Worm (Caenorhabditis elegans) whole organism, L4 larva: ENCODE results near the gene W02B12.13.
A peak's percentile ranks its signal among the peaks of the same experiment; 100 is the strongest.

ENCODE experiments used
- D1046.2 ChIP-seq: fragments of 200-800 bp; sonication (Bioruptor generic); IDR thresholded peaks from 2 replicates; pipeline ENCODE4 v1.3.6; 2022; ENCODE audit warnings: missing genetic modification characterization, missing compliant biosample characterization
- F37D6.2 ChIP-seq: sonication (generic microtip); optimal IDR thresholded peaks from 2 replicates; lab custom pipeline; 2016; ENCODE audit warnings: mild to moderate bottlenecking, missing genetic modification characterization, missing compliant biosample characterization
- R02D3.7 ChIP-seq: fragments of 150-350 bp; sonication (generic microtip); optimal IDR thresholded peaks from 3 replicates; lab custom pipeline; 2014; ENCODE audit warnings: missing biosample characterization, missing genetic modification characterization
- T20F7.1 ChIP-seq: fragments of 200-800 bp; sonication (Bioruptor generic); optimal IDR thresholded peaks from 2 replicates; lab custom pipeline; 2018; ENCODE audit warnings: mild to moderate bottlenecking, missing genetic modification characterization, missing compliant biosample characterization
- T26A8.4 ChIP-seq: fragments of 200-800 bp; sonication (Bioruptor generic); IDR thresholded peaks from 2 replicates; pipeline ENCODE4 v1.3.6; 2022; ENCODE audit warnings: missing genetic modification characterization, missing compliant biosample characterization
- Y48G9A.11 ChIP-seq: fragments of 200-800 bp; sonication (Bioruptor generic); IDR thresholded peaks from 2 replicates; pipeline ENCODE4 v1.3.6; 2022; ENCODE audit warnings: missing genetic modification reagents, missing genetic modification characterization, missing compliant biosample characterization
- aly-2 ChIP-seq: sonication (generic microtip); optimal IDR thresholded peaks from 2 replicates; lab custom pipeline; 2018; ENCODE audit warnings: missing biosample characterization, missing genetic modification characterization
- ama-1 ChIP-seq: fragments of 150-350 bp; optimal IDR thresholded peaks from 2 replicates; lab custom pipeline; 2014; ENCODE audit warnings: inconsistent platforms, mixed read lengths
- arid-1 ChIP-seq: fragments of 200-800 bp; sonication (Bioruptor generic); conservative IDR thresholded peaks from 2 replicates; pipeline ENCODE4 v1.3.6; 2022; ENCODE audit warnings: missing genetic modification reagents, missing genetic modification characterization, missing compliant biosample characterization
- ceh-28 ChIP-seq: fragments of 150-350 bp; optimal IDR thresholded peaks from 2 replicates; lab custom pipeline; 2014; ENCODE audit warnings: missing biosample characterization, missing genetic modification reagents, missing genetic modification characterization
- ceh-62 ChIP-seq: sonication (generic microtip); optimal IDR thresholded peaks from 2 replicates; lab custom pipeline; 2017; ENCODE audit warnings: missing biosample characterization, missing genetic modification characterization
- ceh-82 ChIP-seq: sonication (generic microtip); optimal IDR thresholded peaks from 2 replicates; lab custom pipeline; 2017; ENCODE audit warnings: missing biosample characterization, missing genetic modification characterization
- ces-1 ChIP-seq: fragments of 150-350 bp; sonication (generic microtip); optimal IDR thresholded peaks from 4 replicates; lab custom pipeline; 2014; ENCODE audit warnings: missing biosample characterization, missing genetic modification reagents, missing genetic modification characterization
- daf-16 ChIP-seq, 3 experiments: sonication (generic microtip); optimal IDR thresholded peaks; 2 replicates each; lab custom pipeline; 2016 to 2017; ENCODE audit warnings: missing genetic modification characterization in 3 of 3, missing genetic modification reagents in 3 of 3, mild to moderate bottlenecking in 2 of 3, missing compliant biosample characterization in 2 of 3, missing biosample characterization in 1 of 3, moderate library complexity in 1 of 3
- dmd-6 ChIP-seq: fragments of 200-800 bp; sonication (Bioruptor generic); IDR thresholded peaks from 2 replicates; pipeline ENCODE4 v1.3.6; 2022; ENCODE audit warnings: missing genetic modification reagents, missing genetic modification characterization, missing compliant biosample characterization
- dmd-8 ChIP-seq: fragments of 200-800 bp; sonication (Bioruptor generic); IDR thresholded peaks from 2 replicates; pipeline ENCODE4 v1.3.6; 2022; ENCODE audit warnings: missing genetic modification characterization, missing compliant biosample characterization
- dmd-9 ChIP-seq: fragments of 200-800 bp; sonication (Bioruptor generic); IDR thresholded peaks from 2 replicates; pipeline ENCODE4 v1.3.6; 2022; ENCODE audit warnings: missing genetic modification reagents, missing genetic modification characterization, missing compliant biosample characterization
- dpl-1 ChIP-seq: fragments of 150-350 bp; optimal IDR thresholded peaks from 2 replicates; lab custom pipeline; 2014; ENCODE audit warnings: missing biosample characterization, missing genetic modification reagents, missing genetic modification characterization
- egl-43 ChIP-seq: fragments of 200-800 bp; sonication (Bioruptor generic); IDR thresholded peaks from 2 replicates; pipeline ENCODE4 v1.3.6; 2022; ENCODE audit warnings: missing genetic modification reagents, missing genetic modification characterization, missing compliant biosample characterization
- fos-1 ChIP-seq: fragments of 150-350 bp; optimal IDR thresholded peaks from 2 replicates; lab custom pipeline; 2014; ENCODE audit warnings: missing biosample characterization, missing genetic modification characterization
- gei-8 ChIP-seq: fragments of 200-800 bp; sonication (Bioruptor generic); optimal IDR thresholded peaks from 2 replicates; lab custom pipeline; 2018; ENCODE audit warnings: mild to moderate bottlenecking, missing genetic modification characterization, missing compliant biosample characterization
- hif-1 ChIP-seq, 2 experiments: sonication (generic microtip); optimal IDR thresholded peaks; 2 replicates each; lab custom pipeline; 2016 to 2017; ENCODE audit warnings: missing compliant biosample characterization in 2 of 2, missing genetic modification characterization in 2 of 2, missing genetic modification reagents in 2 of 2, missing genotype in 2 of 2, mild to moderate bottlenecking in 1 of 2
- hlh-11 ChIP-seq: fragments of 200-800 bp; sonication (Bioruptor generic); optimal IDR thresholded peaks from 2 replicates; lab custom pipeline; 2018; ENCODE audit warnings: mild to moderate bottlenecking, missing genetic modification characterization, missing compliant biosample characterization
- hlh-30 ChIP-seq: sonication (generic microtip); optimal IDR thresholded peaks from 2 replicates; lab custom pipeline; 2017; ENCODE audit warnings: antibody characterized with exemption, mild to moderate bottlenecking, missing genetic modification characterization, missing compliant biosample characterization; ENCODE audit not compliant: insufficient read depth
- jun-1 ChIP-seq: fragments of 150-350 bp; optimal IDR thresholded peaks from 2 replicates; lab custom pipeline; 2014; ENCODE audit warnings: missing biosample characterization, missing genetic modification reagents, missing genetic modification characterization
- lin-13 ChIP-seq: fragments of 150-350 bp; optimal IDR thresholded peaks from 2 replicates; lab custom pipeline; 2014; ENCODE audit warnings: missing biosample characterization, missing genetic modification reagents, missing genetic modification characterization
- lsy-2 ChIP-seq, 2 experiments: fragments of 150-350 bp in 1 of 2; sonication (generic microtip) in 1 of 2; optimal IDR thresholded peaks; 2 replicates each; lab custom pipeline; 2014 to 2017; ENCODE audit warnings: missing biosample characterization in 2 of 2, missing genetic modification characterization in 2 of 2
- madf-5 ChIP-seq, 2 experiments: fragments of 200-800 bp; sonication (Bioruptor generic); IDR thresholded peaks; 2 replicates each; pipeline ENCODE4 v1.3.6; 2022; ENCODE audit warnings: missing compliant biosample characterization in 2 of 2, missing genetic modification characterization in 2 of 2
- mdt-29 ChIP-seq: fragments of 200-800 bp; sonication (Bioruptor generic); IDR thresholded peaks from 2 replicates; pipeline ENCODE4 v1.3.6; 2022; ENCODE audit warnings: missing genetic modification reagents, missing genetic modification characterization, missing compliant biosample characterization
- mxl-2 ChIP-seq: fragments of 200-800 bp; sonication (Bioruptor generic); conservative IDR thresholded peaks from 2 replicates; pipeline ENCODE4 v1.3.6; 2022; ENCODE audit warnings: missing genetic modification reagents, missing genetic modification characterization, missing compliant biosample characterization
- mxl-3 ChIP-seq: fragments of 200-800 bp; sonication (Bioruptor generic); optimal IDR thresholded peaks from 2 replicates; lab custom pipeline; 2018; ENCODE audit warnings: mild to moderate bottlenecking, missing genetic modification characterization, missing compliant biosample characterization
- nhr-102 ChIP-seq: sonication (generic microtip); optimal IDR thresholded peaks from 2 replicates; lab custom pipeline; 2016; ENCODE audit warnings: mild to moderate bottlenecking, missing genetic modification characterization, moderate library complexity, missing compliant biosample characterization
- nhr-11 ChIP-seq: fragments of 150-350 bp; optimal IDR thresholded peaks from 2 replicates; lab custom pipeline; 2014; ENCODE audit warnings: missing biosample characterization, missing genetic modification characterization
- nhr-111 ChIP-seq: fragments of 200-800 bp; sonication (Bioruptor generic); optimal IDR thresholded peaks from 2 replicates; lab custom pipeline; 2018; ENCODE audit warnings: mild to moderate bottlenecking, missing genetic modification characterization, missing compliant biosample characterization
- nhr-237 ChIP-seq: sonication (generic microtip); optimal IDR thresholded peaks from 2 replicates; lab custom pipeline; 2017; ENCODE audit warnings: missing biosample characterization, missing genetic modification characterization
- nhr-77 ChIP-seq: fragments of 150-350 bp; optimal IDR thresholded peaks from 2 replicates; lab custom pipeline; 2014; ENCODE audit warnings: missing biosample characterization, missing genetic modification characterization
- pha-4 ChIP-seq, 2 experiments: fragments of 150-350 bp in 1 of 2; fragments of 200-800 bp in 1 of 2; sonication (Bioruptor generic) in 1 of 2; IDR thresholded peaks in 1 of 2; optimal IDR thresholded peaks in 1 of 2; 2 replicates each; pipeline versions ENCODE4 v1.3.6 to Lab custom; 2014 to 2022; ENCODE audit warnings: missing genetic modification characterization in 2 of 2, missing genetic modification reagents in 2 of 2, missing biosample characterization in 1 of 2, missing compliant biosample characterization in 1 of 2
- pqm-1 ChIP-seq: sonication (generic microtip); optimal IDR thresholded peaks from 2 replicates; lab custom pipeline; 2017; ENCODE audit warnings: missing biosample characterization, missing genetic modification characterization
- saeg-2 ChIP-seq: fragments of 200-800 bp; sonication (Bioruptor generic); IDR thresholded peaks from 2 replicates; pipeline ENCODE4 v1.3.6; 2022; ENCODE audit warnings: missing genetic modification reagents, missing genetic modification characterization, missing compliant biosample characterization
- tag-97 ChIP-seq: fragments of 200-800 bp; sonication (Bioruptor generic); IDR thresholded peaks from 2 replicates; pipeline ENCODE4 v1.3.6; 2022; ENCODE audit warnings: missing genetic modification characterization, missing compliant biosample characterization
- zfp-2 ChIP-seq: sonication (generic microtip); optimal IDR thresholded peaks from 2 replicates; lab custom pipeline; 2016; ENCODE audit warnings: mild to moderate bottlenecking, missing genetic modification characterization, missing compliant biosample characterization
- zfp-3 ChIP-seq: fragments of 200-800 bp; sonication (Bioruptor generic); conservative IDR thresholded peaks from 2 replicates; pipeline ENCODE4 v1.3.6; 2022; ENCODE audit warnings: missing genetic modification reagents, missing genetic modification characterization, missing compliant biosample characterization
- zip-11 ChIP-seq: fragments of 200-800 bp; sonication (Bioruptor generic); IDR thresholded peaks from 2 replicates; pipeline ENCODE4 v1.3.6; 2022; ENCODE audit warnings: missing genetic modification characterization, missing compliant biosample characterization

W02B12.13 gene

DNA sequence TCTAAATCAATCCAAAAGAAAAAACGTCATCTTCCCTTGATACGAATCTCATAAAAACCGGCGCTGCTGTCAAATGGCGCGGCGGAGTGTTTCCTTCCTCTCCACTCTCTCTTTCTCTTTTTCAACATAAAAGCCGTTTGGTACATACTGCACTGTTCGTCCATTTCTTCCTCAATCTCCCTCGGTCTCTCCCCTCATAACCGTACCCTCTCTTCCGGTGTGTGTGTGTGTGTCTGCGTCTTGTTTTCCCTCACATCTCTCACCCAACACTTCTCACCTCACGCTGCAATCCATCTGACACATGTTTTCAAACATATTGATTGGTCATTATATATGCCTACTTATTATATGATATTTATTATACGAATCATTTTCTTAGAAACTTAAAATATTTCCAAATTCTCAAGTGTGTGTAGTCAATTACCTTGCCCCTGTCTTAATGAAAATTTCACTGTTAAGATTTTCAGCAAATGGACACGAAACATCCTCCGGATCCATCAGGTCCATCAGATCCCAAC is 19.4 kb downstream of the W02B12.13 start, which contains the start of the genes aars-1 and rga-1 (continued):
- TF ChIP-seq nhr-102 (tag; lab: Kevin White, UChicago) (peak; percentile 30), hlh-30 (tag; lab: Kevin White, UChicago) (peak; percentile 89), zfp-3 (GFP tag; lab: Robert Waterston, UW) (no peak), pha-4 (GFP tag; IDR thresholded peaks at IDR 0.05; lab: Robert Waterston, UW) (peak; percentile 65; the same call in 1 of the 2 replicates), pha-4 (tag; optimal IDR thresholded peaks at IDR 0.05; lab: Kevin White, UChicago) (no peak), Y48G9A.11 (GFP tag; lab: Robert Waterston, UW) (no peak), mxl-3 (GFP tag; lab: Kevin White, UChicago) (peak; percentile 91), arid-1 (GFP tag; lab: Robert Waterston, UW) (0 out of 2 replicates have a peak, but pooled peaks have one; percentile 12), nhr-111 (GFP tag; lab: Kevin White, UChicago) (no peak), lin-13 (GFP tag; lab: Kevin White, UChicago) (peak; percentile 22), nhr-237 (tag; lab: Kevin White, UChicago) (no peak), mdt-29 (GFP tag; lab: Robert Waterston, UW) (no peak)

DNA sequence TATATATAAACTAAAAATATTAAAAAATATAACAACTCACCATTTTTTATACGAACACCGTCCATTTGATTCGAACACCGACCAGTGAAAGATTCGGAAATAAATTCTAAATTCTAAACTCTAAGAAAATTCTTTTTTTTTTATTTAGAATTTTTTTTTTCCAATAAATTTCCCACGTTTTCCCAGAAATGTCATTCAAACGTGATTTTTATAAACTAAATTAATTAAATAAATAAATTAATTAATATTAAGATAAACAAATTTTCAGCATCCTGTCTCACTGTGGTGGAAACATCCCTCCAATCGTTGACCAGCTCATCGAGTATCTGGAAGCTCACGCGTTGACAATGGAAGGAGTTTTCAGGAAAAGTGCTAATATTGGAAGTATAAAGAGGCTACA is 22.5 kb downstream of the W02B12.13 start, which contains the start of gene klp-17:
klp-17 (minus strand) TSS at position 101 of the 400 bp plus-strand sequence.
- no peak for TF ChIP-seq mxl-2 (GFP tag; lab: Robert Waterston, UW)
- TF ChIP-seq dmd-9 (GFP tag; lab: Robert Waterston, UW) = no peak
- TF ChIP-seq madf-5 (GFP tag; IDR thresholded peaks at IDR 0.05; lab: Robert Waterston, UW) = no peak
- no peak for TF ChIP-seq hif-1 (tag; optimal IDR thresholded peaks at IDR 0.05; lab: Kevin White, UChicago)
- TF ChIP-seq zfp-2 = no peak
- TF ChIP-seq, all 104 proteins: peak for 0

DNA sequence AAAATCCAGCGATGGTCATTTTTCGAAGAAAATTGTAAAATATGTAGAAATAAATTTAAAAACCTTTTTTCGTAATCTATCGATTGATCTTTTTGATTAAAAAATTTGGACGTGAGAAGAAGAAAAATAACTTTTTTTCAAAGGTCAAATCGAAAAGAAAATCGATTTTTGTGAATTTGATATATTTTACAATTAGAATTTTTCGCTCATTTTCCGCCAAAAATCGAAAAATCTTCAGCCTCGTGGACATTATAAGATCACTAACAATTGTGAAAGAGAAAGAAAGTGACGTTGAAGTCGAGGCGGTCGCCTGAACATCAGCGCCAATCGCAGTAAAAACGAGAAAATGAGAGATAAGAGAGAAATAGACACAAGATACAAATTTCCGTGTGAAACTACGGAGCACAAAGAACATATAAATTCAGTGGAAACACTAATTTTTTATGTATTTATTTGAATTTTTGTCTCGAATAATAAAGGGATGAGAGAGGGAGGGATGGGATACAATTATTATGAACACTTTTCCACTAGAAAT is 24.6 kb downstream of the W02B12.13 start, which contains the start of gene cisd-1:
cisd-1 (minus strand) TSS at position 51 of the 535 bp plus-strand sequence.
- no peak for TF ChIP-seq saeg-2
- no peak for TF ChIP-seq dmd-9 (GFP tag; lab: Robert Waterston, UW)
- no peak for TF ChIP-seq dmd-8
- TF ChIP-seq gei-8 = no peak
- TF ChIP-seq lin-13 (GFP tag; lab: Kevin White, UChicago) = no peak
- peak; percentile 33; the same call in 1 of the 2 replicates for TF ChIP-seq dmd-6 (GFP tag; lab: Robert Waterston, UW)
- TF ChIP-seq T26A8.4 (GFP tag; lab: Robert Waterston, UW) = no peak
- TF ChIP-seq ceh-28 (tag; lab: Kevin White, UChicago) = no peak
- TF ChIP-seq nhr-102 (tag; lab: Kevin White, UChicago) = no peak
- peak; percentile 28 for TF ChIP-seq ama-1 (lab: Kevin White, UChicago)
- peak; percentile 45 for TF ChIP-seq pqm-1 (tag; lab: Kevin White, UChicago)
- no peak for TF ChIP-seq zip-11 (GFP tag; lab: Robert Waterston, UW)
- TF ChIP-seq pha-4 (GFP tag; IDR thresholded peaks at IDR 0.05; lab: Robert Waterston, UW) = no peak
- no peak for TF ChIP-seq pha-4 (tag; optimal IDR thresholded peaks at IDR 0.05; lab: Kevin White, UChicago)
- no peak for TF ChIP-seq madf-5 (GFP tag; IDR thresholded peaks at IDR 0.05; lab: Robert Waterston, UW)
- TF ChIP-seq R02D3.7 (tag; lab: Kevin White, UChicago) = no peak
- no peak for TF ChIP-seq lsy-2 (tag; optimal IDR thresholded peaks at IDR 0.05; lab: Kevin White, UChicago)
- TF ChIP-seq nhr-111 (GFP tag; lab: Kevin White, UChicago) = no peak
- peak; percentile 53 for TF ChIP-seq hlh-11 (tag; lab: Kevin White, UChicago)
- no peak for TF ChIP-seq F37D6.2 (tag; lab: Kevin White, UChicago)
- TF ChIP-seq hlh-30 (tag; lab: Kevin White, UChicago) = peak; percentile 13
- TF ChIP-seq daf-16 (GFP tag; optimal IDR thresholded peaks at IDR 0.05; lab: Kevin White, UChicago) = no peak
- TF ChIP-seq daf-16 (tag; optimal IDR thresholded peaks at IDR 0.05; lab: Kevin White, UChicago) = peak; percentile 28
- TF ChIP-seq nhr-77 (tag; lab: Kevin White, UChicago) = peak; percentile 2
- TF ChIP-seq nhr-11 (tag; lab: Kevin White, UChicago) = no peak
- TF ChIP-seq tag-97 (GFP tag; lab: Robert Waterston, UW) = no peak
- TF ChIP-seq ceh-62 (tag; lab: Kevin White, UChicago) = no peak
- TF ChIP-seq fos-1 = no peak
- no peak for TF ChIP-seq ces-1 (GFP tag; lab: Kevin White, UChicago)
- no peak for TF ChIP-seq ceh-82
- TF ChIP-seq D1046.2 (GFP tag; lab: Robert Waterston, UW) = no peak
- peak; percentile 26 for TF ChIP-seq T20F7.1
- TF ChIP-seq mxl-2 (GFP tag; lab: Robert Waterston, UW) = no peak
- TF ChIP-seq arid-1 (GFP tag; lab: Robert Waterston, UW) = no peak
- no peak for TF ChIP-seq aly-2 (tag; lab: Kevin White, UChicago)
- TF ChIP-seq egl-43 (GFP tag; lab: Robert Waterston, UW) = no peak
- no peak for TF ChIP-seq jun-1 (tag; lab: Kevin White, UChicago)
- no peak for TF ChIP-seq dpl-1 (GFP tag; lab: Kevin White, UChicago)
